Fruit fly (Drosophila melanogaster) whole organism, embryonic: ENCODE results near the gene CG7896.

ENCODE experiments used
- Atf3 ChIP-seq: fragments of 200-800 bp; sonication (Bioruptor generic); optimal IDR thresholded peaks from 3 replicates; lab custom pipeline; 2016; ENCODE audit warnings: missing biosample characterization, missing genetic modification characterization
- B-H2 ChIP-seq: fragments of 200-800 bp; sonication (Bioruptor generic); optimal IDR thresholded peaks from 2 replicates; lab custom pipeline; 2018; ENCODE audit warnings: missing biosample characterization, mild to moderate bottlenecking, missing genetic modification characterization
- CG12071 ChIP-seq: fragments of 200-800 bp; sonication (Bioruptor generic); optimal IDR thresholded peaks from 3 replicates; lab custom pipeline; 2018; ENCODE audit warnings: missing biosample characterization, mild to moderate bottlenecking, missing genetic modification characterization
- CG12236 ChIP-seq: fragments of 200-800 bp; sonication (Bioruptor generic); optimal IDR thresholded peaks from 2 replicates; lab custom pipeline; 2016; ENCODE audit warnings: missing biosample characterization, missing genetic modification characterization
- CG14441 ChIP-seq: fragments of 200-800 bp; sonication (Bioruptor generic); IDR thresholded peaks from 2 replicates; pipeline ENCODE4 v1.3.6; 2022; ENCODE audit warnings: missing biosample characterization, missing genetic modification characterization
- CG1529 ChIP-seq: fragments of 200-800 bp; sonication (Bioruptor generic); optimal IDR thresholded peaks from 3 replicates; lab custom pipeline; 2018; ENCODE audit warnings: missing biosample characterization, missing genetic modification characterization
- CG15601 ChIP-seq: fragments of 200-800 bp; sonication (Bioruptor generic); optimal IDR thresholded peaks from 3 replicates; lab custom pipeline; 2019; ENCODE audit warnings: missing biosample characterization, mild to moderate bottlenecking, missing genetic modification characterization, moderate library complexity
- CG16863 ChIP-seq: fragments of 200-800 bp; sonication (Bioruptor generic); optimal IDR thresholded peaks from 3 replicates; lab custom pipeline; 2016; ENCODE audit warnings: missing biosample characterization, missing genetic modification characterization
- CG17912 ChIP-seq: fragments of 200-800 bp; sonication (Bioruptor generic); optimal IDR thresholded peaks from 2 replicates; lab custom pipeline; 2018; ENCODE audit warnings: missing biosample characterization, mild to moderate bottlenecking, missing genetic modification characterization
- CG2129 ChIP-seq: fragments of 200-800 bp; sonication (Bioruptor generic); IDR thresholded peaks from 2 replicates; pipeline ENCODE4 v1.3.6; 2022; ENCODE audit warnings: missing biosample characterization, missing genetic modification characterization; ENCODE audit not compliant: partially characterized antibody
- CG33557 ChIP-seq: fragments of 200-800 bp; sonication (Bioruptor generic); optimal IDR thresholded peaks from 2 replicates; lab custom pipeline; 2019; ENCODE audit warnings: missing biosample characterization, mild to moderate bottlenecking, missing genetic modification characterization, moderate library complexity
- CG34224 ChIP-seq: fragments of 200-800 bp; sonication (Bioruptor generic); IDR thresholded peaks from 3 replicates; pipeline ENCODE4 v1.3.6; 2022; ENCODE audit warnings: missing biosample characterization, missing genetic modification characterization; ENCODE audit not compliant: partially characterized antibody
- CG34422 ChIP-seq: fragments of 200-800 bp; sonication (Bioruptor generic); IDR thresholded peaks from 3 replicates; pipeline ENCODE4 v1.3.6; 2022; ENCODE audit warnings: missing biosample characterization, missing genetic modification characterization
- CG3838 ChIP-seq: fragments of 200-800 bp; sonication (Bioruptor generic); optimal IDR thresholded peaks from 3 replicates; lab custom pipeline; 2016; ENCODE audit warnings: missing biosample characterization, missing genetic modification characterization
- CG4404 ChIP-seq: fragments of 200-800 bp; sonication (Bioruptor generic); IDR thresholded peaks from 2 replicates; pipeline ENCODE4 v1.3.6; 2022; ENCODE audit warnings: missing biosample characterization, missing genetic modification characterization
- CG4617 ChIP-seq: fragments of 200-800 bp; sonication (Bioruptor generic); optimal IDR thresholded peaks from 3 replicates; lab custom pipeline; 2016; ENCODE audit warnings: missing biosample characterization, missing genetic modification characterization, borderline replicate concordance
- CG6254 ChIP-seq: fragments of 200-800 bp; sonication (Bioruptor generic); optimal IDR thresholded peaks from 3 replicates; lab custom pipeline; 2017; ENCODE audit warnings: mild to moderate bottlenecking, missing biosample characterization, missing genetic modification reagents, missing genetic modification characterization
- CG8924 ChIP-seq: fragments of 200-800 bp; optimal IDR thresholded peaks from 3 replicates; lab custom pipeline; 2019; ENCODE audit warnings: missing biosample characterization, mild to moderate bottlenecking, missing genetic modification characterization, moderate library complexity
- CG9727 ChIP-seq: fragments of 200-800 bp; sonication (Bioruptor generic); optimal IDR thresholded peaks from 3 replicates; lab custom pipeline; 2017; ENCODE audit warnings: missing biosample characterization, mild to moderate bottlenecking, missing genetic modification characterization
- D19B ChIP-seq: fragments of 200-800 bp; sonication (Bioruptor generic); optimal IDR thresholded peaks from 2 replicates; lab custom pipeline; 2017; ENCODE audit warnings: missing biosample characterization, mild to moderate bottlenecking, missing genetic modification characterization
- Elba2 ChIP-seq: fragments of 200-800 bp; sonication (Bioruptor generic); optimal IDR thresholded peaks from 3 replicates; lab custom pipeline; 2016; ENCODE audit warnings: missing biosample characterization, missing genetic modification characterization
- Gug ChIP-seq: fragments of 200-800 bp; sonication (Bioruptor generic); IDR thresholded peaks from 4 replicates; pipeline ENCODE4 v1.3.6; 2022; ENCODE audit warnings: missing biosample characterization, missing genetic modification characterization
- Hsf ChIP-seq: fragments of 200-800 bp; sonication (Bioruptor generic); optimal IDR thresholded peaks from 3 replicates; lab custom pipeline; 2016; ENCODE audit warnings: missing biosample characterization, missing genetic modification characterization
- MTF-1 ChIP-seq: fragments of 200-800 bp; sonication (Bioruptor generic); optimal IDR thresholded peaks from 2 replicates; lab custom pipeline; 2018; ENCODE audit warnings: missing biosample characterization, mild to moderate bottlenecking, missing genetic modification characterization, borderline replicate concordance
- NfI ChIP-seq: fragments of 200-800 bp; sonication (Bioruptor generic); optimal IDR thresholded peaks from 3 replicates; lab custom pipeline; 2018; ENCODE audit warnings: missing biosample characterization, mild to moderate bottlenecking, missing genetic modification characterization, moderate library complexity
- Oli ChIP-seq: fragments of 200-800 bp; sonication (Bioruptor generic); optimal IDR thresholded peaks from 2 replicates; lab custom pipeline; 2018; ENCODE audit warnings: missing biosample characterization, mild to moderate bottlenecking, missing genetic modification characterization, moderate library complexity
- Spps ChIP-seq: fragments of 200-800 bp; sonication (Bioruptor generic); optimal IDR thresholded peaks from 2 replicates; lab custom pipeline; 2018; ENCODE audit warnings: missing biosample characterization, mild to moderate bottlenecking, missing genetic modification characterization
- Ssrp ChIP-seq: fragments of 200-800 bp; sonication (Bioruptor generic); optimal IDR thresholded peaks from 2 replicates; lab custom pipeline; 2018; ENCODE audit warnings: missing biosample characterization, mild to moderate bottlenecking, missing genetic modification characterization, moderate library complexity
- Vsx1 ChIP-seq: fragments of 200-800 bp; sonication (Bioruptor generic); optimal IDR thresholded peaks from 2 replicates; lab custom pipeline; 2017; ENCODE audit warnings: missing biosample characterization, mild to moderate bottlenecking, missing genetic modification characterization, missing genetic modification reagents
- ab ChIP-seq: fragments of 200-800 bp; sonication (Bioruptor generic); optimal IDR thresholded peaks from 2 replicates; lab custom pipeline; 2016; ENCODE audit warnings: missing biosample characterization, missing genetic modification characterization
- ac ChIP-seq: fragments of 200-800 bp; sonication (Bioruptor generic); optimal IDR thresholded peaks from 3 replicates; lab custom pipeline; 2017; ENCODE audit warnings: missing biosample characterization, mild to moderate bottlenecking, missing genetic modification characterization
- aop ChIP-seq: fragments of 200-800 bp; sonication (Bioruptor generic); IDR thresholded peaks from 2 replicates; pipeline ENCODE4 v1.3.6; 2022; ENCODE audit warnings: missing biosample characterization, missing genetic modification characterization
- bbx ChIP-seq: fragments of 200-800 bp; sonication (Bioruptor generic); IDR thresholded peaks from 2 replicates; pipeline ENCODE4 v1.3.6; 2022; ENCODE audit warnings: missing biosample characterization, missing genetic modification characterization; ENCODE audit not compliant: partially characterized antibody
- bigmax ChIP-seq: fragments of 200-800 bp; sonication (Bioruptor generic); optimal IDR thresholded peaks from 2 replicates; lab custom pipeline; 2018; ENCODE audit warnings: missing biosample characterization, mild to moderate bottlenecking, missing genetic modification characterization
- cato ChIP-seq: fragments of 200-800 bp; sonication (Bioruptor generic); optimal IDR thresholded peaks from 2 replicates; lab custom pipeline; 2016; ENCODE audit warnings: missing biosample characterization, missing genetic modification characterization, borderline replicate concordance
- crol ChIP-seq: fragments of 200-800 bp; sonication (Bioruptor generic); IDR thresholded peaks from 2 replicates; pipeline ENCODE4 v1.3.6; 2022; ENCODE audit warnings: missing biosample characterization, missing genetic modification characterization
- dan ChIP-seq: fragments of 200-800 bp; sonication (Bioruptor generic); IDR thresholded peaks from 2 replicates; pipeline ENCODE4 v1.3.6; 2022; ENCODE audit warnings: missing biosample characterization, missing genetic modification characterization
- dmrt11E ChIP-seq: fragments of 200-800 bp; sonication (Bioruptor generic); optimal IDR thresholded peaks from 3 replicates; lab custom pipeline; 2018; ENCODE audit warnings: missing biosample characterization, mild to moderate bottlenecking, missing genetic modification characterization, moderate library complexity
- emc ChIP-seq: fragments of 200-800 bp; sonication (Bioruptor generic); optimal IDR thresholded peaks from 2 replicates; lab custom pipeline; 2016; ENCODE audit warnings: missing biosample characterization, missing genetic modification characterization
- grn ChIP-seq: fragments of 200-800 bp; sonication (Bioruptor generic); optimal IDR thresholded peaks from 3 replicates; lab custom pipeline; 2017; ENCODE audit warnings: missing biosample characterization, missing genetic modification characterization
- gro ChIP-seq: fragments of 200-800 bp; sonication (Bioruptor generic); optimal IDR thresholded peaks from 2 replicates; lab custom pipeline; 2016; ENCODE audit warnings: missing biosample characterization, missing genetic modification characterization
- ham ChIP-seq: fragments of 200-800 bp; sonication (Bioruptor generic); IDR thresholded peaks from 2 replicates; pipeline ENCODE4 v1.3.6; 2022; ENCODE audit warnings: missing biosample characterization, missing genetic modification characterization
- ind ChIP-seq: fragments of 200-800 bp; sonication (Bioruptor generic); optimal IDR thresholded peaks from 3 replicates; lab custom pipeline; 2016; ENCODE audit warnings: missing biosample characterization, missing genetic modification characterization
- lab ChIP-seq: fragments of 200-800 bp; sonication (Bioruptor generic); optimal IDR thresholded peaks from 3 replicates; lab custom pipeline; 2017; ENCODE audit warnings: missing biosample characterization, missing genetic modification characterization, mild to moderate bottlenecking, moderate library complexity, missing genetic modification reagents
- lmd ChIP-seq: fragments of 200-800 bp; sonication (Bioruptor generic); IDR thresholded peaks from 2 replicates; pipeline ENCODE4 v1.3.6; 2022; ENCODE audit warnings: missing biosample characterization, missing genetic modification characterization
- mirr ChIP-seq: fragments of 200-800 bp; sonication (Bioruptor generic); optimal IDR thresholded peaks from 3 replicates; lab custom pipeline; 2018; ENCODE audit warnings: missing biosample characterization, mild to moderate bottlenecking, missing genetic modification characterization
- peb ChIP-seq: fragments of 200-800 bp; sonication (Bioruptor generic); IDR thresholded peaks from 2 replicates; pipeline ENCODE4 v1.3.6; 2022; ENCODE audit warnings: missing biosample characterization, missing genetic modification characterization
- ssp ChIP-seq: fragments of 200-800 bp; sonication (Bioruptor generic); IDR thresholded peaks from 2 replicates; pipeline ENCODE4 v1.3.6; 2022; ENCODE audit warnings: missing biosample characterization, missing genetic modification characterization
- trem ChIP-seq: fragments of 200-800 bp; optimal IDR thresholded peaks from 3 replicates; lab custom pipeline; 2019; ENCODE audit warnings: missing biosample characterization, mild to moderate bottlenecking, missing genetic modification characterization, moderate library complexity
- trh ChIP-seq: fragments of 200-800 bp; sonication (Bioruptor generic); optimal IDR thresholded peaks from 2 replicates; lab custom pipeline; 2016; ENCODE audit warnings: missing biosample characterization, missing genetic modification characterization

CG7896 gene

dm6 chr3R:29997607-29998236 lies 14.5 kb downstream of the CG7896 start, which contains the start of the genes CG15525 and CG11504 (continued):
- TF ChIP-seq D19B (GFP tag; lab: Kevin White, UChicago) (no peak), peb (GFP tag; lab: Robert Waterston, UW) (no peak), lab (GFP tag; lab: Kevin White, UChicago) (no peak), lmd (GFP tag; lab: Robert Waterston, UW) (0 out of 2 replicates have a peak, but pooled peaks have one; percentile 33), Ssrp (tag; lab: Kevin White, UChicago) (peak; percentile 29), CG9727 (GFP tag; lab: Kevin White, UChicago) (peak; percentile 25), Atf3 (GFP tag; lab: Kevin White, UChicago) (no peak), CG4617 (GFP tag; lab: Kevin White, UChicago) (peak; percentile 96), CG33557 (no peak), ssp (peak; percentile 22; the same call in 1 of the 2 replicates), CG4404 (no peak), cato (GFP tag; lab: Kevin White, UChicago) (no peak), CG12236 (no peak), Vsx1 (GFP tag; lab: Kevin White, UChicago) (no peak), aop (GFP tag; lab: Robert Waterston, UW) (no peak), Oli (tag; lab: Kevin White, UChicago) (no peak), gro (GFP tag; lab: Kevin White, UChicago) (peak; percentile 53), Gug (GFP tag; lab: Robert Waterston, UW) (peak; percentile 75; the same call in 3 of the 4 replicates), MTF-1 (GFP tag; lab: Kevin White, UChicago) (no peak), CG3838 (GFP tag; lab: Kevin White, UChicago) (peak; percentile 40), Hsf (GFP tag; lab: Kevin White, UChicago) (peak; percentile 61), CG15601 (peak; percentile 29), Elba2 (GFP tag; lab: Kevin White, UChicago) (peak; percentile 6), bbx (peak; percentile 72), dan (GFP tag; lab: Robert Waterston, UW) (no peak), Spps (peak; percentile 46), CG34224 (GFP tag; lab: Robert Waterston, UW) (peak; percentile 93), CG1529 (GFP tag; lab: Kevin White, UChicago) (no peak), trh (GFP tag; lab: Kevin White, UChicago) (no peak), CG14441 (peak; percentile 65), CG6254 (GFP tag; lab: Kevin White, UChicago) (no peak), ind (GFP tag; lab: Kevin White, UChicago) (peak; percentile 67), emc (no peak), trem (tag; lab: Kevin White, UChicago) (peak; percentile 85), bigmax (GFP tag; lab: Kevin White, UChicago) (no peak), ham (GFP tag; lab: Robert Waterston, UW) (no peak), CG34422 (GFP tag; lab: Robert Waterston, UW) (peak; percentile 79; the same call in 2 of the 3 replicates), CG17912 (GFP tag; lab: Kevin White, UChicago) (no peak), B-H2 (no peak), dmrt11E (no peak), CG2129 (GFP tag; lab: Robert Waterston, UW) (peak; percentile 78), crol (peak; percentile 81), ac (GFP tag; lab: Kevin White, UChicago) (no peak), CG16863 (GFP tag; lab: Kevin White, UChicago) (peak; percentile 17), ab (GFP tag; lab: Kevin White, UChicago) (no peak), CG12071 (GFP tag; lab: Kevin White, UChicago) (no peak), NfI (GFP tag; lab: Kevin White, UChicago) (peak; percentile 36), grn (no peak), mirr (GFP tag; lab: Kevin White, UChicago) (no peak), CG8924 (tag; lab: Kevin White, UChicago) (peak; percentile 57)
